Worm (Caenorhabditis elegans): Measurements from ENCODE around the gene srbc-77.

Gene srbc-77

DNA sequence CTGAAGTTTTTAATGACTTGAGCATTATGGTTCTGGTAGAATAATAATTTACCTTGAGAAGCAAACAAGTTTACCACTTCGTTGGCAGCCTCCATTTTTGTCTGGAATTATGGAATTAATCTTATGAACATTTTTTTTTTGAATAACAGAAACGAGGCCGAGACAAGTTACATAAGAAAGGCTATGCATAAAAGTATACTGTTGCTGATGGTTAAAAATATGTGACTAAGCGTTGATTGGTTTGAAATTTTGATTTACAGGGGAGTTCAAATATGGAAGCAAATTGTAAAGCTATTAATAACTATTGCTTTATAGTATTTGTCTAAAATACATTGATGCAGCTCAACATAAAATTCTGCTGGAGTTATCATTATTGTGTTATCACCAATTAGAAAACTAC lies 41.2 kb upstream of the srbc-77 start, which contains the start of gene cgt-1:
Gene cgt-1, minus strand, starts transcription at position 101 of the 400 bp plus-strand sequence.
- TF ChIP-seq F10B5.3 (tag; optimal IDR thresholded peaks at IDR 0.05) (no peak), dve-1 (tag; optimal IDR thresholded peaks at IDR 0.05; ENCODE audit: insufficient read depth) (peak; percentile 10), T20F7.1 (GFP tag; optimal IDR thresholded peaks at IDR 0.05) (no peak), daf-16 (GFP tag; optimal IDR thresholded peaks at IDR 0.05) (no peak), daf-16 (tag; optimal IDR thresholded peaks at IDR 0.05) (peak; percentile 3)

DNA sequence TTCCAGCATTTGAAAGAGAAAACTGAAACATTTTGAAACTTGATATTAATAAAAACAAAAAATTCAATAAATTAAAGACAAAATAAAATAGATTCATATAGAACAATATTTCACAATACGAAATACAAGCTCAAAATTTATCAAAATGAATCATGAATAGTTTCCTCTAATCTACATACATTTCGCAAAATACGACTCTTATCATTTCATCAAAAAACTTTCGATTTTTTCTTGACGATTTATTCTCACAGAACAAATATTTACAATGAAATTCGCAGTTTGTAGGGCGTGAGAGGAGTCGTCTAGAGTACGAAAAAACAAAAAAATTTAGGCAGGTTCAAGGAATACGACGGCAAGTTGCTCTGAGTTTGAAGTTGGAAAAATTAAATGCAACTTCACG lies 39.9 kb upstream of the srbc-77 start:
- no peak for TF ChIP-seq unc-130 (GFP tag; optimal IDR thresholded peaks at IDR 0.05)
- TF ChIP-seq nhr-111 (GFP tag; optimal IDR thresholded peaks at IDR 0.05): no peak
- TF ChIP-seq hlh-11 (tag; optimal IDR thresholded peaks at IDR 0.05): peak; percentile 18
- TF ChIP-seq zfp-2 (tag; optimal IDR thresholded peaks at IDR 0.05): no peak
- TF ChIP-seq tag-97 (GFP tag; IDR thresholded peaks at IDR 0.05): no peak
- TF ChIP-seq lsy-2 (tag; optimal IDR thresholded peaks at IDR 0.05): no peak
- TF ChIP-seq daf-16 (GFP tag; optimal IDR thresholded peaks at IDR 0.05): no peak
- TF ChIP-seq daf-16 (tag; optimal IDR thresholded peaks at IDR 0.05): peak; percentile 78
- peak; percentile 35; the same call in 1 of the 2 replicates for TF ChIP-seq dmd-6 (GFP tag; IDR thresholded peaks at IDR 0.05)
- TF ChIP-seq nhr-28 (tag; optimal IDR thresholded peaks at IDR 0.05): peak; percentile 60
- TF ChIP-seq nhr-48 (tag; optimal IDR thresholded peaks at IDR 0.05): no peak

DNA sequence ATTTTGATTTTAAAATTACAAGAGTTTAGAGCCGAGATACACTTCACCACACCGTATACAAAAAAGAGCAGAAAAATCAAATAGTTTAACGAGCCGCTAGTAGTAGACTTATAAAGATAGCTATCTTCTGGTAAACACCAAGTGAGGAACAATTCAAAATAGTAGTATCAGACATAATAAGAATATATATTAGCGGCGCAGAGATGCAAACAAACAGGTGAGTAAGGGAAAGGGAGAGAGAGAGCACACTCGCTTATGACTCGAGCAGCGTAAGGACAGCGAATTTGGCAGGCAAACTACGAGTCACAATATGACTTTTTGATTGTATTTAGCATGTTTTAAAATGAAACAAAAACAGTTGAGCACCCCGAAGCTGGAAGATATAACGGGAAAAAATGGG lies 38.7 kb upstream of the srbc-77 start:
- TF ChIP-seq saeg-2 (GFP tag; IDR thresholded peaks at IDR 0.05): no peak
- no peak for TF ChIP-seq snpc-1.2 (GFP tag; IDR thresholded peaks at IDR 0.05)
- TF ChIP-seq dve-1 (tag; optimal IDR thresholded peaks at IDR 0.05; ENCODE audit: insufficient read depth): peak; percentile 59
- TF ChIP-seq unc-130 (GFP tag; optimal IDR thresholded peaks at IDR 0.05): no peak
- no peak for TF ChIP-seq daf-12 (tag; optimal IDR thresholded peaks at IDR 0.05)
- peak; percentile 67 for TF ChIP-seq hlh-11 (tag; optimal IDR thresholded peaks at IDR 0.05)
- no peak for TF ChIP-seq daf-16 (GFP tag; optimal IDR thresholded peaks at IDR 0.05)
- TF ChIP-seq daf-16 (tag; optimal IDR thresholded peaks at IDR 0.05): peak; percentile 89
- peak; percentile 25 for TF ChIP-seq nhr-6 (tag; optimal IDR thresholded peaks at IDR 0.05)
- TF ChIP-seq unc-39 (tag; optimal IDR thresholded peaks at IDR 0.05): no peak
- TF ChIP-seq mes-2 (tag; optimal IDR thresholded peaks at IDR 0.05; ENCODE audit: poor library complexity, severe bottlenecking): no peak
- peak; percentile 70 for TF ChIP-seq pqm-1 (tag; optimal IDR thresholded peaks at IDR 0.05)
- peak; percentile 61 for TF ChIP-seq dmd-6 (GFP tag; IDR thresholded peaks at IDR 0.05)
- TF ChIP-seq hif-1 (tag; optimal IDR thresholded peaks at IDR 0.05): no peak
- TF ChIP-seq hlh-30 (tag; optimal IDR thresholded peaks at IDR 0.05; ENCODE audit: insufficient read depth): peak; percentile 28
- no peak for TF ChIP-seq spr-3 (GFP tag; optimal IDR thresholded peaks at IDR 0.05)
- no peak for TF ChIP-seq pha-4 (GFP tag; IDR thresholded peaks at IDR 0.05)
- peak; percentile 43 for TF ChIP-seq pha-4 (tag; optimal IDR thresholded peaks at IDR 0.05)
- TF ChIP-seq madf-9 (GFP tag; conservative IDR thresholded peaks at IDR 0.05): no peak
- no peak for TF ChIP-seq egl-27 (tag; optimal IDR thresholded peaks at IDR 0.05)
- TF ChIP-seq F44E2.7 (GFP tag; IDR thresholded peaks at IDR 0.05): no peak
- no peak for TF ChIP-seq lin-13 (GFP tag; optimal IDR thresholded peaks at IDR 0.05)
- no peak for TF ChIP-seq ceh-44 (GFP tag; IDR thresholded peaks at IDR 0.05)
- peak; percentile 24 for TF ChIP-seq nhr-77 (tag; optimal IDR thresholded peaks at IDR 0.05)
- 0 out of 2 replicates have a peak, but pooled peaks have one; percentile 6 for TF ChIP-seq php-3 (GFP tag; IDR thresholded peaks at IDR 0.05)
- peak; percentile 91 for TF ChIP-seq nhr-28 (tag; optimal IDR thresholded peaks at IDR 0.05)

DNA sequence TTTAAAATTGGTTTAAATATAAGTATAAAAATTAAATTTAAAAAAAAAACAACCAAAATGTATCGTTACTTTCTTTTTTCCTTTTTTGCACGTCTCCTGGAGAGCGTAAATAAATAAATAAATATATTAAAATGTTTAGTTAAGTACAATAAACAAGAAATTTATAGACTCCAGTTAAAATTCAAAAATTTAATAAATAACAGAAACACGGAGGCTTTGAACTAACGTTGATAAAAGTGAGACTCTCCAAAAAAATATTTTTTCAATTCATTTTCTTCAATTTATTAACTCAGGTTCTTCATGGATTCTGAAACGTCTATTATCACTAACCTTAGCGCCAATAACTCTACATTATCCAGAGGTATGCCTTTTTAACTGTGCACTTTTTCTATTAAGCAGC lies 38.2 kb upstream of the srbc-77 start, which contains the start of gene T06C12.12:
Gene T06C12.12, plus strand, starts transcription at position 301 of the 400 bp plus-strand sequence.
- TF ChIP-seq daf-16 (GFP tag; optimal IDR thresholded peaks at IDR 0.05): no peak
- no peak for TF ChIP-seq daf-16 (tag; optimal IDR thresholded peaks at IDR 0.05)
- no peak for TF ChIP-seq snpc-4 (tag; optimal IDR thresholded peaks at IDR 0.05)
- no peak for TF ChIP-seq zip-2 (tag; optimal IDR thresholded peaks at IDR 0.05)
- no peak for TF ChIP-seq attf-4 (tag; optimal IDR thresholded peaks at IDR 0.05)
- TF ChIP-seq Y5F2A.4 (GFP tag; optimal IDR thresholded peaks at IDR 0.05): no peak
- TF ChIP-seq lin-29 (GFP tag; IDR thresholded peaks at IDR 0.05): no peak
- no peak for TF ChIP-seq mes-2 (tag; optimal IDR thresholded peaks at IDR 0.05; ENCODE audit: poor library complexity, severe bottlenecking)
- TF ChIP-seq nhr-76 (tag; optimal IDR thresholded peaks at IDR 0.05): no peak
- no peak for TF ChIP-seq ceh-20 (GFP tag; IDR thresholded peaks at IDR 0.05)
- TF ChIP-seq ama-1 (optimal IDR thresholded peaks at IDR 0.05): no peak
